Worm (Caenorhabditis elegans) whole organism, mixed stage, embryonic: ENCODE measurements around the gene fkb-3.

Experiments used
- ces-1 ChIP-seq: fragments of 150-350 bp; optimal IDR thresholded peaks from 2 replicates; lab custom pipeline; 2014; ENCODE audit warnings: missing biosample characterization, missing genetic modification reagents, missing genetic modification characterization
- elt-3 ChIP-seq: fragments of 150-350 bp; optimal IDR thresholded peaks from 2 replicates; lab custom pipeline; 2014; ENCODE audit warnings: missing biosample characterization, missing genetic modification characterization
- ham-2 ChIP-seq: fragments of 200-800 bp; sonication (Bioruptor generic); optimal IDR thresholded peaks from 2 replicates; lab custom pipeline; 2018; ENCODE audit warnings: mild to moderate bottlenecking, missing genetic modification characterization, missing compliant biosample characterization
- lin-13 ChIP-seq: fragments of 150-350 bp; optimal IDR thresholded peaks from 2 replicates; lab custom pipeline; 2014; ENCODE audit warnings: missing biosample characterization, missing genetic modification characterization
- lsy-2 ChIP-seq: fragments of 150-350 bp; optimal IDR thresholded peaks from 2 replicates; lab custom pipeline; 2014; ENCODE audit warnings: missing biosample characterization, missing genetic modification characterization
- mep-1 ChIP-seq: fragments of 150-350 bp; optimal IDR thresholded peaks from 2 replicates; lab custom pipeline; 2017; ENCODE audit warnings: missing biosample characterization, missing genetic modification reagents, missing genetic modification characterization, inconsistent platforms
- nhr-12 ChIP-seq: fragments of 150-350 bp; optimal IDR thresholded peaks from 2 replicates; lab custom pipeline; 2014; ENCODE audit warnings: missing biosample characterization, missing genetic modification characterization
- nhr-2 ChIP-seq: fragments of 150-350 bp; optimal IDR thresholded peaks from 2 replicates; lab custom pipeline; 2014; ENCODE audit warnings: missing biosample characterization, missing genetic modification characterization
- pha-4 ChIP-seq: fragments of 150-350 bp; optimal IDR thresholded peaks from 2 replicates; lab custom pipeline; 2018; ENCODE audit warnings: missing biosample characterization, missing genetic modification reagents, missing genetic modification characterization
- snpc-4 ChIP-seq: fragments of 150-350 bp; optimal IDR thresholded peaks from 2 replicates; lab custom pipeline; 2014; ENCODE audit warnings: missing biosample characterization, missing genetic modification characterization
- sptf-1 ChIP-seq: sonication (generic microtip); optimal IDR thresholded peaks from 2 replicates; lab custom pipeline; 2017; ENCODE audit warnings: mild to moderate bottlenecking, missing genetic modification characterization, moderate library complexity, missing compliant biosample characterization
- unc-39 ChIP-seq: fragments of 150-350 bp; optimal IDR thresholded peaks from 2 replicates; lab custom pipeline; 2014; ENCODE audit warnings: missing biosample characterization, missing genetic modification characterization
- unc-62 ChIP-seq: fragments of 150-350 bp; optimal IDR thresholded peaks from 2 replicates; lab custom pipeline; 2014; ENCODE audit warnings: missing biosample characterization, missing genetic modification reagents, missing genetic modification characterization
- ztf-11 ChIP-seq: fragments of 150-350 bp; optimal IDR thresholded peaks from 2 replicates; lab custom pipeline; 2014; ENCODE audit warnings: missing biosample characterization, missing genetic modification characterization

DNA sequence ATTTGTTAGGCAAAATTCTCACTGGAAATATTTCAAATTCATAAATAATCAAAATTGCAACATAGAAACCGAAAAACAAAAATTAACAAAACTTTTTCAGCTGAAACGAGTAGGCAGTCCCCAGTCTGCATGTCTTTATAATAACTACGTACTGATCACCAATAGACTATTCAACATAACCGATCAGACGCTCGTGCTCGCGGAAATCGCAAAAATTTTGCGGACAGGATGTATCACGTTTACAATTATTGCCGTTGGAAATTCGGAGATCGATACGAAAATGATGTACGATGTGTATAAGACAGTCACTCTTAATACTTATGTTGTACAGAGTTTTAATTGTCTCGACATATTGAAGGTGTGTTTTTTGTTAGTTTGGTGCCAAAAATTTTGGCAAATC, 23.7 kb upstream of the fkb-3 start:
- TF ChIP-seq unc-62 (GFP tag; lab: Kevin White, UChicago), result no peak
- no peak for TF ChIP-seq mep-1
- TF ChIP-seq sptf-1 (tag; lab: Kevin White, UChicago), result no peak
- no peak for TF ChIP-seq unc-39 (tag; lab: Kevin White, UChicago)
- no peak for TF ChIP-seq nhr-2 (tag; lab: Kevin White, UChicago)
- TF ChIP-seq nhr-12 (tag; lab: Kevin White, UChicago), result no peak
- no peak for TF ChIP-seq ces-1 (GFP tag; lab: Kevin White, UChicago)
- TF ChIP-seq pha-4 (tag; lab: Kevin White, UChicago), result no peak
- no peak for TF ChIP-seq ztf-11 (tag; lab: Kevin White, UChicago)
- TF ChIP-seq elt-3, result no peak
- no peak for TF ChIP-seq lin-13 (tag; lab: Kevin White, UChicago)
- no peak for TF ChIP-seq lsy-2 (tag; lab: Kevin White, UChicago)
- no peak for TF ChIP-seq snpc-4
- TF ChIP-seq ham-2 (GFP tag; lab: Kevin White, UChicago), result no peak
